Fruit fly (Drosophila melanogaster) whole organism, larva: ENCODE data around the gene mbt.

Source experiments
- noc ChIP-seq: fragments of 200-800 bp; sonication (Bioruptor generic); optimal IDR thresholded peaks from 3 replicates; lab custom pipeline; 2019; ENCODE audit warnings: missing biosample characterization, mild to moderate bottlenecking, missing genetic modification characterization, moderate library complexity

The mbt gene

DNA sequence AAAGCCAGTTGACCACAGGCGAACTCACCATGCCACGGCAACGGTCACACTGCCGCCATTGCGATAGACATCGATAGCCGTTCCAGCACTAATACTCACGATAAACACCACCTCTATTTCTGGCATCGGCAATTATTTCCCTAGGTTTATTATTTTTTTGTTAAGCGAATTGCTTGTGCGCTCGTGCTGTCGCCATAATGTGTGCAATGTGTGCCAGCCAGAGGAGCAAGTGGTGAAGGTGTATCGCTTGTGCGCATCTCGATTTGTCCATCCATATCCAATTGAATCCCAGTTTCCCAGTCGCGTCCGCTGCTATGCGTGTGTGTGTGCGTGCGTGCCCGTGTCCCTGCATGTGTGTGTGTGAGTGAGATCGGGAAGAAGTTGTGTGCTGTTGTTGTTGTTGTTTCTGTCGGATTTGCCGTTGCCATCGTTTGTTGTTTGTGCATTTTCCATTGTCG is at the start of gene mbt:
Gene mbt (plus strand): TSS at position 85 of the 458 bp plus-strand sequence.
- no peak for TF ChIP-seq noc (tag; lab: Kevin White, UChicago)

DNA sequence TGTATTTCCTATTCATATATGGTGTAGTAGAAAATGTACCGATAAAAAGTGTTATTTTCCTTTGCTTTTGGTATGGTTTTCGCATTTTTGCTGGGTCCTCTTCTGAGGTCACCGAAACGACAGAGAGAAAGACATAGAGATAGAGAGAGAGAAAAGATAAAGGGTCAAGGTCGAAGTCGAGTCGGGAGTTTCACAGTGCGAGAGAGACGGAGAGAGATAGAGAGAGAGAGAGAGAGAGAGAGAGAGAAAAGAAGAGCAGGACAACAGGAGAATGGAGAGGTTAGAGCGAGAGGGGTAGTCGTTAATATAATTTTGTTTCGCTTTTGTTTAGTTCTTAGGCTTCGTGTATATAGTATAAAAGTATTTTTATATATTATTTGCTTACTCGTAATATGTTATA is 48.2 kb upstream of the mbt start:
- TF ChIP-seq noc (tag; lab: Kevin White, UChicago), result no peak

DNA sequence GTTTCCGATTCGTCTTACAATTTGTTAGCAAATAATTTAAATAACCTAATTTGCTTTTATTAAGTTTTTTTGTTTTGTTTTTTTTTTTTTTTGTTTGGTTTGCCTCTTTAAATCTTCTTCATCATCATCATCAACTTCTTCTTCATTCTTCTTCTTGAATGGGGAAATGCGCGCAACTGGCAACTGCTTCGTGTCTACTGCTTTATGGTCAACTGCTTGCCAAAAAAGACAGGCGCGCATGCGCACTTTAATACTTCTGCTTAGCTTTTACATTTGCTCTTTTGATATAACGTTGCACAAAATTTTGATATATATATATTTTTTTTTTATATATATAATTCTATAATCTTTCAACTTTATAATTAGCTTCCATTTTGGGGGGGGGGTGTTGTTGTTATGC is 45.1 kb upstream of the mbt start:
- no peak for TF ChIP-seq noc (tag; lab: Kevin White, UChicago)

- no peak for TF ChIP-seq noc (tag; lab: Kevin White, UChicago)
These were observed 39.8 kb upstream of the mbt start for dm6 chrX:16570572-16571224.

DNA sequence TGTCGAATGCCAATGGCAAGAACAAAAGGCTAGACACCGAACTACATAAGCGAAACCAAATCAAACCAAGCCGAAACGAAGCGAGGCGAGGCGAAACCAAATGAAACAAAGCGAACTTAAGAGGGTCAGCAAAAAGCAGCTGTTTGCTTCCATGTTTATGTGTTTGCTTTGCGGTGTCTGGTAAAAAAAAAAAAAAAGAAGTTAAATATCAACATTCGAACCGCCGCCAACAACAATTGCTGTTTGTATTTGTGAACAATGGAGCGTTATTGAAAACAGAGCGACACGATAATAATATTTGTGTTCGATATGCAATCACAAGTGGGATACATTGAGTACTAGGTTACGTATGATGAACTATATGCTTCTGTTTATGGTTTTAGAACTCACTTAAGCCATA is 36.8 kb upstream of the mbt start:
- no peak for TF ChIP-seq noc (tag; lab: Kevin White, UChicago)

dm6 chrX:16574114-16574513 is 36.4 kb upstream of the mbt start:
- no peak for TF ChIP-seq noc (tag; lab: Kevin White, UChicago)

- no peak for TF ChIP-seq noc (tag; lab: Kevin White, UChicago)
These were observed 35.4 kb upstream of the mbt start for dm6 chrX:16575097-16575496.

DNA sequence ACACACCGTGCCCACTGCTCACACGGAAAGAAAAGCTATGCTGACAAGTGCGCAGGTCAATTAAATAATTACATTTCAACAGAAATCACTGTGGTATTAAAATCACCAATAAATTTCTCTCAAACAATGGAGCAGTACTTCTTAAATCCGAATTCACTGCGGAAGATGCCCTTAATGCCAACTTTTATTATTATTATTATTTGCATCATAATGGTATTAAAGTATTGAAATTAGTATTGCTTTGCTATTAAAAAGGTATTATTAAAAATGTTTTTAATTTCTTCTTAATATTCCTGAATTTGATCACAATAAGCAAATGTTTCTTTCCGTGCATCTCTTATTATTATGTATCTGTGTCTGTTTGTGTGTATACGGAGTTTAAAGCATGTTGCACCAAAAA is 30.5 kb upstream of the mbt start:
- no peak for TF ChIP-seq noc (tag; lab: Kevin White, UChicago)

DNA sequence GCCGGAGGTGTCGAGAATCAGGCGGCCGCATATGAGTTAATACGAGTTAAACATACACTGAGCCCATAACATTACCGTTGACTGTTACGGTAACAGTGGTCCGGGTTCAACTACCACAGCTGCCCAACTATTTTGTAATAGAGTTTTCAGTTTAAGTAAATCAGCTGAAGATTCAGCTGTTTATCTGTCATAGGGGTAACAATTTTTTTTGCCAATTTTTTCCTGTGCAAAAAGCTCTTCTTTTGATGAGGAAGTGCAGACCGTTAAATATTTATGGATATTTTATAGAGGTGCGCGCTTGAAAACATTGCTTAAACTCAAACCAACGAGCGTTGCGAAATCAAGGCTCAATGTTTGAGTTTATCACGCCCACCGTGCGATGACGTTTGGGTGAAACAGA is 28.8 kb upstream of the mbt start:
- TF ChIP-seq noc (tag; lab: Kevin White, UChicago), result no peak

dm6 chrX:16582145-16582544 is 28.3 kb upstream of the mbt start:
- TF ChIP-seq noc (tag; lab: Kevin White, UChicago), result no peak

- no peak for TF ChIP-seq noc (tag; lab: Kevin White, UChicago)
These were observed 26.8 kb upstream of the mbt start for dm6 chrX:16583730-16584129.

DNA sequence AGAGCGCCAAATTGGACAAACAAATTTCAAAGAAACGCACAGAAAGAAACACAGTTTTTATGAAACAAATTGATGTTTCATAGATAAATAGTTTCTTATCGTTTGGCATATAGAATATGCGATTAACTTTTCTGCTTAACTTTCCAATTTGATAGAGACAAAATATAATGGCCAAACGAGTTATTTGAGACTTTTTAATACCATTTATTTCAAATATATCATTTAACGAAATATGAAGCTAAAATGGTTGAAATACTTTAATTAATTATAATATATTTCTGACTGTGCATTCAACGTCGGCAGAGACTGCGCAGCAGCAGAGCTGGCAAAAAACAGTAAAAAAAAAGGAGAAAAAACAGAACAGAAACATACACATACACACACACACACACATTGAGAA is 24.9 kb upstream of the mbt start:
- TF ChIP-seq noc (tag; lab: Kevin White, UChicago), result no peak

DNA sequence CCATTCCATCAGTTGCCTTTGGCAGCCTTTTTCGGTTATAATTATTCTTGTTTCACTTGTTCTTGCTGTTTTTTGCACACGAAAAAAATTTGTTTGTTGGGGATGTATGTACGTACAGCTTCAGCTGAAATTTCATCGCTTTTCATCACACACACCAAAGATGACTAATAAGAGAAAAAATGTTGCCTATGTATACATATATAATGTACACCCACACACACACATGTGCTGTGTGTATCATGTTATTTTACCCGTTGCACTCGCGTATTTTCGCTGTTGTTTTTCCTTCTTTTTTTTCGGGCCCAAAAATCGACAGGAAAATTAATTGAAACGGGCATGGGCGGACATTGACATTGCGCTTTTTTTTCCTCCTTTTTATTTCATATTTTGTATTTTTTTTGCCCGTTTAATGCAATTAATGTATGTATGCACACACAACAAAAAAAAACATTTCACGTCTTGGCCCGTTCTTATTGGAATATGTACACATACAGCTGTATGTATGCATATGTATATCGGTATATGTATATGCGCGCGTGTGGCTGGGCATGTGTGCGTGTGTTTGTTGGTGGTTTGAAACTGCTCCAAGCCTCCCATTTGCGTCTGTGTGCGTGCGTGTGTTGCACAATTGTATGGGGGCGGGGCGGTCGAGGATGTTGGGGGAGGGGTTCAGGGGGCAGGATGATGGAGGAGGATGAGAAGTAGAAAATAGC is 24.2 kb upstream of the mbt start:
- TF ChIP-seq noc (tag; lab: Kevin White, UChicago), result no peak

DNA sequence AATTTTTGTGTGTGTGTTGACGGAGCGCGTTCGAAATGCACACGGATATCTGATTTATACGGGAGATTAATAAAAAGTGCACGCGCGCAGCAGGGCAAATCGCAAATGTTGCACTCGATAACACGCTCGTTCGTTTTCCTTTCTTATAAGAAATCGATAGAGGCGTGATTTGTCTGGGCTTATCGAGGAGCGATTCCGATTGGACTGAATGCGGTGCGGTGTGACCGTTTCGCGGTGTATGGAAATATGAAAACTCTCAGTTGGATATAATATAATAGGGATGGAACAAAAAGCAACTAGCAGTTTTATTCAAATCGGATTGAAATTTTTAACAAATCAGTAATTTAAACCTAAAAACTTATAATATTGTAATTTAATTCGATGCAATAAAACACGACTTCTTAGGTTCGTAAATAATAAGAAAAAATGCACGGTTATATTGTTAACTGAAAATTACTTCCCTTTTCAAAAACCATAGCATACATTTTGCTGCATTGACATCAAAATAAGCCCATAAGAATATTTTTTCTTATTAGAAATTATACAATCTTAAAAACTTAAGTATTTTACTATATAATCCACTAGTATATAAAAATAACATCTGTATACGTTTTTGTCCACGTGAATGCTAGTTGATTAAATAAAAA is 23.3 kb upstream of the mbt start, which contains the start of gene CanA-14F:
Gene CanA-14F (minus strand): TSS at position 152 of the 647 bp plus-strand sequence.
- no peak for TF ChIP-seq noc (tag; lab: Kevin White, UChicago)

- no peak for TF ChIP-seq noc (tag; lab: Kevin White, UChicago)
These were observed 22.8 kb upstream of the mbt start, which contains the start of gene CG13014 for dm6 chrX:16587668-16588046. CG13014 (plus strand) TSS chrX:16587873.

DNA sequence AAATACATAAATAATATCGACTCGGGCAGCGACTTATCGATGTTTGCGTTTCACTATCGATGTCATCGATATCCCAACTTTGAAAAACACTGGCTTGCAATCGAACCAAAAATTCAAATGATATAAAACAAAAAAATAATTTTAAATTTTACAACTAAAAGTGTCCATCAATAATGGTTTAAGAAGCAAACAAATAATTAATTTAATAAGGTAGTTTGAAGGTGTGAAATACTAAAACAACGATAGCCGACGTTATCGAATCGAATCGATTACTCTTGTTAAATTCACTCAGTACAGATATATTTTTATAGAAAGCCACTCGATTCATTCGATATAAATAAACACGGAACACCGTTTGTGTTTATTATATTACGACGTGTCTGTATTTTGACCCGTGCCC is 17.1 kb upstream of the mbt start, which contains the start of the genes SMC3 and Ubc7:
Gene SMC3 (minus strand): TSS at position 22 of the 400 bp plus-strand sequence.
Gene Ubc7 (plus strand): TSS at position 260 of the 400 bp plus-strand sequence.
- no peak for TF ChIP-seq noc (tag; lab: Kevin White, UChicago)
